Fruit fly (Drosophila melanogaster) whole organism, pupa: ENCODE measurements around the gene Cpsf6.
A peak's percentile ranks its signal among the peaks of the same experiment; 100 is the strongest.

Source experiments
- CG10348 ChIP-seq: fragments of 200-800 bp; sonication (Bioruptor generic); IDR thresholded peaks from 2 replicates; pipeline ENCODE4 v1.3.6; 2022; ENCODE audit warnings: missing biosample characterization, missing genetic modification characterization
- CG12605 ChIP-seq: fragments of 200-800 bp; sonication (Bioruptor generic); IDR thresholded peaks from 2 replicates; pipeline ENCODE4 v1.3.6; 2022; ENCODE audit warnings: missing biosample characterization, missing genetic modification characterization
- CG13204 ChIP-seq: fragments of 200-800 bp; sonication (Bioruptor generic); optimal IDR thresholded peaks from 2 replicates; lab custom pipeline; 2018; ENCODE audit warnings: missing biosample characterization, mild to moderate bottlenecking, missing genetic modification characterization, moderate library complexity
- CG14655 ChIP-seq: fragments of 200-800 bp; sonication (Bioruptor generic); optimal IDR thresholded peaks from 3 replicates; lab custom pipeline; 2017; ENCODE audit warnings: mild to moderate bottlenecking, missing biosample characterization, missing genetic modification reagents, missing genetic modification characterization
- CG15710 ChIP-seq: fragments of 200-800 bp; sonication (Bioruptor generic); optimal IDR thresholded peaks from 2 replicates; lab custom pipeline; 2018; ENCODE audit warnings: missing biosample characterization, mild to moderate bottlenecking, missing genetic modification characterization, moderate library complexity
- CG17806 ChIP-seq: fragments of 200-800 bp; sonication (Bioruptor generic); optimal IDR thresholded peaks from 2 replicates; lab custom pipeline; 2018; ENCODE audit warnings: missing biosample characterization, mild to moderate bottlenecking, missing genetic modification characterization, moderate library complexity
- CG32121 ChIP-seq: fragments of 200-800 bp; sonication (Bioruptor generic); IDR thresholded peaks from 2 replicates; pipeline ENCODE4 v1.3.6; 2022; ENCODE audit warnings: missing biosample characterization, missing genetic modification characterization
- CG34367 ChIP-seq: fragments of 200-800 bp; sonication (Bioruptor generic); optimal IDR thresholded peaks from 2 replicates; lab custom pipeline; 2018; ENCODE audit warnings: missing biosample characterization, mild to moderate bottlenecking, missing genetic modification characterization
- CG4496 ChIP-seq: fragments of 200-800 bp; sonication (Bioruptor generic); IDR thresholded peaks from 3 replicates; pipeline ENCODE4 v1.3.6; 2022; ENCODE audit warnings: missing biosample characterization, missing genetic modification characterization
- CG8159 ChIP-seq: fragments of 200-800 bp; sonication (Bioruptor generic); optimal IDR thresholded peaks from 3 replicates; lab custom pipeline; 2018; ENCODE audit warnings: missing biosample characterization, mild to moderate bottlenecking, missing genetic modification characterization, moderate library complexity
- CG8301 ChIP-seq: fragments of 200-800 bp; sonication (Bioruptor generic); optimal IDR thresholded peaks from 2 replicates; lab custom pipeline; 2018; ENCODE audit warnings: missing biosample characterization, mild to moderate bottlenecking, missing genetic modification characterization
- CG9948 ChIP-seq: fragments of 200-800 bp; sonication (Bioruptor generic); optimal IDR thresholded peaks from 2 replicates; lab custom pipeline; 2018; ENCODE audit warnings: missing biosample characterization, mild to moderate bottlenecking, missing genetic modification characterization, moderate library complexity
- D1 ChIP-seq: fragments of 200-800 bp; sonication (Bioruptor generic); optimal IDR thresholded peaks from 2 replicates; lab custom pipeline; 2018; ENCODE audit warnings: missing biosample characterization, mild to moderate bottlenecking, missing genetic modification characterization, moderate library complexity
- EcR ChIP-seq: fragments of 200-800 bp; sonication (Bioruptor generic); optimal IDR thresholded peaks from 3 replicates; lab custom pipeline; 2019; ENCODE audit warnings: missing biosample characterization, missing genetic modification characterization, mild to moderate bottlenecking, moderate library complexity, missing genetic modification reagents
- Ets98B ChIP-seq: fragments of 200-800 bp; sonication (Bioruptor generic); IDR thresholded peaks from 2 replicates; pipeline ENCODE4 v1.3.6; 2022; ENCODE audit warnings: missing biosample characterization, missing genetic modification characterization
- Pif1A ChIP-seq: fragments of 200-800 bp; sonication (Bioruptor generic); optimal IDR thresholded peaks from 3 replicates; lab custom pipeline; 2016; ENCODE audit warnings: missing biosample characterization, missing genetic modification characterization
- Pif1B ChIP-seq: fragments of 200-800 bp; sonication (Bioruptor generic); optimal IDR thresholded peaks from 3 replicates; lab custom pipeline; 2016; ENCODE audit warnings: missing biosample characterization, missing genetic modification characterization
- Snoo ChIP-seq: fragments of 200-800 bp; sonication (Bioruptor generic); optimal IDR thresholded peaks from 3 replicates; lab custom pipeline; 2017; ENCODE audit warnings: missing biosample characterization, mild to moderate bottlenecking, missing genetic modification characterization, inconsistent platforms
- fd96Ca ChIP-seq: fragments of 200-800 bp; sonication (Bioruptor generic); IDR thresholded peaks from 3 replicates; pipeline ENCODE4 v1.3.6; 2022; ENCODE audit warnings: missing biosample characterization, missing genetic modification characterization
- gl ChIP-seq: fragments of 200-800 bp; sonication (Bioruptor generic); optimal IDR thresholded peaks from 2 replicates; lab custom pipeline; 2018; ENCODE audit warnings: missing biosample characterization, mild to moderate bottlenecking, missing genetic modification characterization
- rn ChIP-seq: fragments of 200-800 bp; sonication (Bioruptor generic); IDR thresholded peaks from 2 replicates; pipeline ENCODE4 v1.3.6; 2022; ENCODE audit warnings: missing biosample characterization, missing genetic modification characterization

Cpsf6 gene

DNA sequence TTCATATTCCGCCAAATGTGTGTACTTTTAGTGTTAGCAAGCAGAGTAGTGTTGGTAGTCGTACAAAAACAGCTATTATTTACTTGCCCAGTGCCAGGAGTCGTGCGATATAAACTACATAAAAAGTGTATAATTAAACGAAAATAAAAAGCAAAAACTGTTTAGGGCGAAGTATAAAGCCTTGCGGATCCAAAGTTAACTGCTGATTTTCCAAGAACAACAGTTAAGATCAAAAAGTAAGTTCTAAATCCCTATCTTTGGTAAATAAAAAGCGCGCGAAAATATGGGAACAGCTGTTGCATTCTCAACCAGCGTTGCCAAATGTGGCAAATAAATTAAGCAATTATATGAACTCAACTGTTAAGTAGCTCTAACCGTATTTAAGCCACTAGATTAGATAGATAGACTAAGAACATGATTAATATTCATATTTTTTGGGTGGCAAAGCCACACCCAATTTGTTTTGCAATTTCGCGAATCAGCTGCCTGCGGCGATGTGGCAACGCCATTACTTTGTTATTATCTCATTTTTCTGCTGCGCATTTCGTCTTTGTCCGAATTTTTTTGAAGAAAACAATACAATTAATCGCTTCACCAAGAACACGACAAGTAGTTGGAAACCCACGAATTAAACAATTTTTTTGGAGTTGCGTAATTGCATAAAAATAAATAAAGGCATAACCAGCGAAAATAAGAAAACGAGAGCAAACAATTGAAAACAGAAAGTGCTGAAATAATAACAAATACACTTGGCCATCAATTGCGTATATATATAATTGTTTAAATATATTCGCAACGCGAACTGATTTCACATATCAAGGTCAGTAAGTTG lies 25.2 kb upstream of the Cpsf6 start, which contains the start of the genes Prim1 and CG7083:
TSS of gene Prim1 (plus strand) at position 51 of the 832 bp plus-strand sequence.
TSS of gene CG7083 (plus strand) at position 522 of the 832 bp plus-strand sequence.
- TF ChIP-seq rn (no peak), gl (tag; lab: Kevin White, UChicago) (no peak), CG34367 (tag; lab: Kevin White, UChicago) (peak; percentile 49), CG15710 (tag; lab: Kevin White, UChicago) (peak; percentile 44), CG8301 (tag; lab: Kevin White, UChicago) (peak; percentile 28), D1 (tag; lab: Kevin White, UChicago) (no peak), Pif1B (GFP tag; lab: Kevin White, UChicago) (no peak), CG8159 (tag; lab: Kevin White, UChicago) (peak; percentile 57), fd96Ca (GFP tag; lab: Robert Waterston, UW) (no peak), Pif1A (GFP tag; lab: Kevin White, UChicago) (peak; percentile 68), Snoo (tag; lab: Kevin White, UChicago) (peak; percentile 26), CG10348 (GFP tag; lab: Robert Waterston, UW) (no peak), CG13204 (GFP tag; lab: Kevin White, UChicago) (no peak), CG17806 (tag; lab: Kevin White, UChicago) (peak; percentile 38), CG32121 (no peak), CG14655 (no peak), CG9948 (tag; lab: Kevin White, UChicago) (no peak), CG12605 (no peak), EcR (GFP tag; lab: Kevin White, UChicago) (no peak), CG4496 (GFP tag; lab: Robert Waterston, UW) (peak; percentile 44; the same call in 2 of the 3 replicates), Ets98B (GFP tag; lab: Robert Waterston, UW) (no peak)

DNA sequence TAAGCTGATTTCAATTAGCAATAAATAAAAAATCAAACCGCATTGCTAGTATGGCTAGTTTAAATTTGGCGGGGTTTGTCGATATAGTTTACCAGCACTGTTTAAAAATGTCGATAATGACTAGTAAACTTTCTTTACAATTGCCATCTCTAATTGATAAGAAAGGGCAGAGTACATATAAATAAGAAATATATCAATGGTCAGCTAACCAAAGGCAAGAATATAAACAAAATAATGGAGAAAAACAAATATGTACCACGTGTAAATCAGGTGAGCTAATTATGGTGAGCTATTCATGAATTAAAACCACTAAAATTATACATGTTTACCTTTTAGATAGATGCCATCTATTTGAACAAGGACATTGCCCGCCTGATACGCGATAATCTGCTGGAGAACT lies 23.6 kb upstream of the Cpsf6 start, which contains the start of gene Pex2:
TSS of gene Pex2 (plus strand) at position 131 of the 400 bp plus-strand sequence.
- no peak for TF ChIP-seq D1 (tag; lab: Kevin White, UChicago)
- no peak for TF ChIP-seq CG9948 (tag; lab: Kevin White, UChicago)
- no peak for TF ChIP-seq CG34367 (tag; lab: Kevin White, UChicago)
- no peak for TF ChIP-seq CG12605
- TF ChIP-seq CG32121: peak; percentile 18; the same call in 1 of the 2 replicates
- TF ChIP-seq Pif1B (GFP tag; lab: Kevin White, UChicago): no peak
- no peak for TF ChIP-seq fd96Ca (GFP tag; lab: Robert Waterston, UW)
- TF ChIP-seq CG17806 (tag; lab: Kevin White, UChicago): no peak
- TF ChIP-seq rn: no peak
- no peak for TF ChIP-seq EcR (GFP tag; lab: Kevin White, UChicago)
- peak; percentile 10 for TF ChIP-seq Pif1A (GFP tag; lab: Kevin White, UChicago)
- no peak for TF ChIP-seq CG15710 (tag; lab: Kevin White, UChicago)
- TF ChIP-seq CG8301 (tag; lab: Kevin White, UChicago): peak; percentile 6
- no peak for TF ChIP-seq Ets98B (GFP tag; lab: Robert Waterston, UW)
- TF ChIP-seq gl (tag; lab: Kevin White, UChicago): no peak
- no peak for TF ChIP-seq Snoo (tag; lab: Kevin White, UChicago)
- TF ChIP-seq CG4496 (GFP tag; lab: Robert Waterston, UW): 0 out of 3 replicates have a peak, but pooled peaks have one; percentile 13
- TF ChIP-seq CG10348 (GFP tag; lab: Robert Waterston, UW): no peak
- TF ChIP-seq CG14655: no peak
- peak; percentile 16 for TF ChIP-seq CG8159 (tag; lab: Kevin White, UChicago)
- no peak for TF ChIP-seq CG13204 (GFP tag; lab: Kevin White, UChicago)

DNA sequence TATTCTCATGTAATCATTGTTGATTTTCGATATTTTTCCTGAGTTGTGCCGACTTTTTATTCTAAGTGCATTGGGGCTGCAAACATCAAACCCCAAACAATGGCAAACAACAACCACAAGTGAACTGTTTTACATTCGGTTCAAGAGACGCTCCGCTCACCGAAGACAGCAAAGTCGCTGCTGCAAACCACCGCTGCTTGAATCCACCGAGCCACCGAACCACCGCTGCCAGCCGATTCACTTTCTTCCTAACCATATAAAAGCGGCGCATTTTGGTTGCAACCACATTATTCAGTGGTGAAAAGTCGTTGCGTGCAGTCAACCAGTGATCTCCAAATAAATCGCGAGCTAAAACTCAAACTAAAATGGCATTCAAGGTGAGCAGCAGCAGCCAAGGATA lies 21.1 kb upstream of the Cpsf6 start, which contains the start of gene Cpr66Cb:
TSS of gene Cpr66Cb (plus strand) at position 301 of the 400 bp plus-strand sequence.
- TF ChIP-seq CG8301 (tag; lab: Kevin White, UChicago): no peak

DNA sequence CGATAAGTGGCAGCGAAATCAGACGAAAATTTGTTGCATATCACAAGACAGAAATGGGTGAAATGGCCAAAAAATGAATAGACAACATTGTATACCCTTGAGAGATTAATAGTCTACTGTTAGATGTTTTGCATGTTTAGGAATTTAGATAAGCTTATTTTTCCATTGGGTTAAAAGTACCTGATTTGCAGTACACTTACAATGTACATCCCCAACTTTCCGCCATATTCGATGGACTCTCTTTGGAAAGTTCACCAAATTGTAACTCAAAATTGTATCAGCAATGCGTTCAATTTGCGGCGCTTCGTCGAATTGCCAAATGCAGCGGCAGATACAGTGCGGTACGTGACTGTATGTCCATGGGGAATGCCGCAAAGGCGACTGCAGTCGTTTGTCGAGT lies 19.0 kb upstream of the Cpsf6 start:
- TF ChIP-seq fd96Ca (GFP tag; lab: Robert Waterston, UW) (peak; percentile 13; the same call in 1 of the 3 replicates), Ets98B (GFP tag; lab: Robert Waterston, UW) (0 out of 2 replicates have a peak, but pooled peaks have one; percentile 35), gl (tag; lab: Kevin White, UChicago) (no peak), CG4496 (GFP tag; lab: Robert Waterston, UW) (no peak), CG8301 (tag; lab: Kevin White, UChicago) (no peak)

DNA sequence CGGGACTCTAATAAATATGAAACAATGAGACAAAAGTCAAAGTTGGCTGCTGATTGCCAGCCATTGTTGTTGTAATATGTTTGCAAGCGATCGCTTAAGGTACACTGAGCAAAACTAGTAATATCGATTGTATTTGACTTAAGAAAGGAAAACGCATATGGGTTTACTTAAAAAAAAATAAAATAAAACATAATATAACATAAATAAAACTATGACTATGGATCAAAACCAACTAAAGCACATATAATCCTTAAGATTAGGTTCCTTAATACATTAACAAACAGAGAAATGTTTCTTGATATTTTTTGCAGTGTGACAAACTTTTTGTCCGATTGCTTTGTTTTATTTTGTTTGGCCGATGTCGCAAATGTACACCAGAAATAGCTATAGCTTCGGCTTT lies 18.3 kb upstream of the Cpsf6 start:
- TF ChIP-seq CG8159 (tag; lab: Kevin White, UChicago) (no peak), CG14655 (no peak), CG32121 (no peak), CG4496 (GFP tag; lab: Robert Waterston, UW) (no peak), CG17806 (tag; lab: Kevin White, UChicago) (no peak), EcR (GFP tag; lab: Kevin White, UChicago) (no peak), gl (tag; lab: Kevin White, UChicago) (no peak), rn (no peak), CG13204 (GFP tag; lab: Kevin White, UChicago) (no peak), CG9948 (tag; lab: Kevin White, UChicago) (no peak), Pif1A (GFP tag; lab: Kevin White, UChicago) (no peak), Snoo (tag; lab: Kevin White, UChicago) (no peak), CG8301 (tag; lab: Kevin White, UChicago) (no peak), fd96Ca (GFP tag; lab: Robert Waterston, UW) (no peak), CG15710 (tag; lab: Kevin White, UChicago) (no peak), CG12605 (no peak), Pif1B (GFP tag; lab: Kevin White, UChicago) (no peak)
